Worm (Caenorhabditis elegans): ENCODE data around the gene miz-1.

The miz-1 gene

ce11 chrIV:10851136-10851535, 38.9 kb downstream of the miz-1 start:
- TF ChIP-seq R02D3.7 (tag; optimal IDR thresholded peaks at IDR 0.05) (no peak), nhr-67 (tag; optimal IDR thresholded peaks at IDR 0.05) (no peak), ceh-82 (tag; optimal IDR thresholded peaks at IDR 0.05) (no peak), fos-1 (tag; optimal IDR thresholded peaks at IDR 0.05) (no peak), lin-15B (tag; optimal IDR thresholded peaks at IDR 0.05) (no peak), elt-1 (tag; optimal IDR thresholded peaks at IDR 0.05) (no peak), skn-1 (tag; optimal IDR thresholded peaks at IDR 0.05) (no peak), ceh-16 (tag; optimal IDR thresholded peaks at IDR 0.05) (no peak), egl-27 (tag; optimal IDR thresholded peaks at IDR 0.05) (no peak), zag-1 (tag; optimal IDR thresholded peaks at IDR 0.05) (no peak), unc-62 (GFP tag; optimal IDR thresholded peaks at IDR 0.05) (no peak), ceh-28 (tag; optimal IDR thresholded peaks at IDR 0.05) (no peak), fkh-2 (tag; optimal IDR thresholded peaks at IDR 0.05) (no peak), nhr-25 (tag; optimal IDR thresholded peaks at IDR 0.05) (no peak), aly-2 (tag; optimal IDR thresholded peaks at IDR 0.05) (no peak), snpc-4 (tag; optimal IDR thresholded peaks at IDR 0.05) (no peak), nfya-1 (tag; optimal IDR thresholded peaks at IDR 0.05; ENCODE audit: insufficient read depth) (no peak), nhr-28 (tag; optimal IDR thresholded peaks at IDR 0.05) (no peak)

- TF ChIP-seq elt-2 (tag; optimal IDR thresholded peaks at IDR 0.05) (no peak), nhr-67 (tag; optimal IDR thresholded peaks at IDR 0.05) (no peak), ama-1 (optimal IDR thresholded peaks at IDR 0.05) (no peak), daf-12 (tag; optimal IDR thresholded peaks at IDR 0.05) (no peak)
These were observed 39.6 kb downstream of the miz-1 start, which contains the start of gene T11G6.4 for ce11 chrIV:10851833-10852232. Gene T11G6.4, minus strand, starts transcription at chrIV:10851933.

DNA sequence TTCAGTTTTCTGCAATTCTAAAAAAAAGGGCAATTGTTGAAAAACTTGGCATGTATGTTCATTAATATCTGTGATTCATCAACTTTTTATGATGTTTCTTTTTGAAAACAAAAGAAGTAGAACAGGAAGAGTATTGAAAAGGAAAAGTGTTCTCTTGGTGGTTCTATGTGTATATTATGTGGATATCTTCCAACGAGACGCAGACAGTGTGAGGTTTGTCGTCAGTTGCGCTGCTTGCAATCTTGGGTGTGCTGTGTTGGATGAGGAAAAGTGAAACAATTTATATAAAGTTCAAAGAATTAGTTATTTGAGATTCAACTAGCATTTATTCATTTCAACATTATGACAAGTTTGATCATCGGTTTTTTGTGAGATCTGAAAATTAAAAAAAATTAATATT, 40.2 kb downstream of the miz-1 start:
- TF ChIP-seq mdl-1 (tag; optimal IDR thresholded peaks at IDR 0.05) (no peak), aly-2 (tag; optimal IDR thresholded peaks at IDR 0.05) (no peak), nhr-23 (tag; optimal IDR thresholded peaks at IDR 0.05) (peak; percentile 14), ama-1 (optimal IDR thresholded peaks at IDR 0.05) (no peak), fos-1 (tag; optimal IDR thresholded peaks at IDR 0.05) (no peak), lin-15B (tag; optimal IDR thresholded peaks at IDR 0.05) (no peak), ceh-28 (tag; optimal IDR thresholded peaks at IDR 0.05) (no peak), fkh-2 (tag; optimal IDR thresholded peaks at IDR 0.05) (no peak), skn-1 (tag; optimal IDR thresholded peaks at IDR 0.05) (no peak), jun-1 (tag; optimal IDR thresholded peaks at IDR 0.05) (no peak), ceh-9 (tag; optimal IDR thresholded peaks at IDR 0.05) (no peak), nfya-1 (tag; optimal IDR thresholded peaks at IDR 0.05; ENCODE audit: insufficient read depth) (peak; percentile 37), mml-1 (tag; optimal IDR thresholded peaks at IDR 0.05) (no peak), nhr-25 (tag; optimal IDR thresholded peaks at IDR 0.05) (peak; percentile 31), pha-4 (tag; optimal IDR thresholded peaks at IDR 0.05) (peak; percentile 53), nhr-43 (tag; optimal IDR thresholded peaks at IDR 0.05; ENCODE audit: poor library complexity, severe bottlenecking) (no peak), sea-2 (GFP tag; optimal IDR thresholded peaks at IDR 0.05) (no peak), ztf-11 (tag; optimal IDR thresholded peaks at IDR 0.05) (no peak), hmg-11 (tag; optimal IDR thresholded peaks at IDR 0.05) (peak; percentile 7)

DNA sequence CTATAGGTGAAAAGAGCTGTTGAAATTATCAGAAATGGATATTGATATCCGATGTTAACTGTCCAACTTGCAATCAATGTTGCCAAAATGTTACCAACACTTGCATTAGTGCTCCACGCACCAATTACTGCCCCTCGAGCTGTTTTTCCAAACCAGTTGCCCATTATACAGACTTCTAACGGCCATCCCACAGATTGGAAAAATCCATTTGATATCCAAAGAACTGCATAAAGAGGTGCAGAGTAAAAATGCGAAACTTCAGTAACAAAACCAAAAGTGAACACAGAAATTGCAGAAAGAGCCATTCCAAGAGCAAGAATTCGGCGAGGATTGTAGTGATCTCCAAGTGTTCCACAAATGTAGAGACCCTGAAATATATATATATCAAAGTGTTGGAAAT, 41.8 kb downstream of the miz-1 start:
- TF ChIP-seq nhr-25 (tag; optimal IDR thresholded peaks at IDR 0.05) (no peak), pha-4 (tag; optimal IDR thresholded peaks at IDR 0.05) (no peak)

- no peak for TF ChIP-seq nhr-76 (tag; optimal IDR thresholded peaks at IDR 0.05)
- TF ChIP-seq lin-15B (tag; optimal IDR thresholded peaks at IDR 0.05) = no peak
- no peak for TF ChIP-seq ceh-16 (tag; optimal IDR thresholded peaks at IDR 0.05)
- no peak for TF ChIP-seq eor-1 (tag; optimal IDR thresholded peaks at IDR 0.05)
- no peak for TF ChIP-seq egl-5 (tag; optimal IDR thresholded peaks at IDR 0.05)
- no peak for TF ChIP-seq nhr-67 (tag; optimal IDR thresholded peaks at IDR 0.05)
- TF ChIP-seq hmg-11 (tag; optimal IDR thresholded peaks at IDR 0.05) = no peak
- TF ChIP-seq fos-1 (tag; optimal IDR thresholded peaks at IDR 0.05) = no peak
- TF ChIP-seq elt-2 (tag; optimal IDR thresholded peaks at IDR 0.05) = no peak
- TF ChIP-seq zag-1 (tag; optimal IDR thresholded peaks at IDR 0.05) = no peak
- TF ChIP-seq unc-62 (GFP tag; optimal IDR thresholded peaks at IDR 0.05) = no peak
- TF ChIP-seq ceh-9 (tag; optimal IDR thresholded peaks at IDR 0.05) = no peak
- TF ChIP-seq aly-2 (tag; optimal IDR thresholded peaks at IDR 0.05) = no peak
- no peak for TF ChIP-seq nhr-77 (tag; optimal IDR thresholded peaks at IDR 0.05)
- no peak for TF ChIP-seq fkh-2 (tag; optimal IDR thresholded peaks at IDR 0.05)
- TF ChIP-seq lin-39 (tag; optimal IDR thresholded peaks at IDR 0.05) = no peak
These were observed 42.9 kb downstream of the miz-1 start, which contains the start of gene T11G6.3 for ce11 chrIV:10855049-10855448. Gene T11G6.3, minus strand, starts transcription at chrIV:10855237.
